Fruit fly (Drosophila melanogaster) whole organism, prepupa: ENCODE measurements around the gene nompC.

Source experiments
- Blimp-1 ChIP-seq: fragments of 200-800 bp; sonication (Bioruptor generic); optimal IDR thresholded peaks from 3 replicates; lab custom pipeline; 2017; ENCODE audit warnings: missing biosample characterization, missing genetic modification characterization, mild to moderate bottlenecking, moderate library complexity, missing genetic modification reagents
- CG10631 ChIP-seq: fragments of 200-800 bp; sonication (Bioruptor generic); optimal IDR thresholded peaks from 2 replicates; lab custom pipeline; 2016; ENCODE audit warnings: missing biosample characterization, missing genetic modification characterization
- CG11762 ChIP-seq: fragments of 200-800 bp; sonication (Bioruptor generic); optimal IDR thresholded peaks from 3 replicates; lab custom pipeline; 2016; ENCODE audit warnings: missing biosample characterization, missing genetic modification characterization; ENCODE audit not compliant: insufficient read depth
- CG11902 ChIP-seq: fragments of 200-800 bp; sonication (Bioruptor generic); optimal IDR thresholded peaks from 3 replicates; lab custom pipeline; 2016; ENCODE audit warnings: missing biosample characterization, missing genetic modification characterization
- CG1621 ChIP-seq: fragments of 200-800 bp; sonication (Bioruptor generic); optimal IDR thresholded peaks from 3 replicates; lab custom pipeline; 2018; ENCODE audit warnings: missing biosample characterization, mild to moderate bottlenecking, missing genetic modification characterization
- CG16779 ChIP-seq: fragments of 200-800 bp; sonication (Bioruptor generic); optimal IDR thresholded peaks from 3 replicates; lab custom pipeline; 2017; ENCODE audit warnings: missing biosample characterization, mild to moderate bottlenecking, missing genetic modification characterization
- CG31627 ChIP-seq: fragments of 200-800 bp; sonication (Bioruptor generic); optimal IDR thresholded peaks from 3 replicates; lab custom pipeline; 2016; ENCODE audit warnings: missing biosample characterization, missing genetic modification characterization
- CG32006 ChIP-seq: fragments of 200-800 bp; sonication (Bioruptor generic); optimal IDR thresholded peaks from 3 replicates; lab custom pipeline; 2017; ENCODE audit warnings: missing biosample characterization, mild to moderate bottlenecking, missing genetic modification characterization
- CG34406 ChIP-seq: fragments of 200-800 bp; sonication (Bioruptor generic); optimal IDR thresholded peaks from 3 replicates; lab custom pipeline; 2016; ENCODE audit warnings: missing biosample characterization, missing genetic modification characterization
- CG4318 ChIP-seq: fragments of 200-800 bp; sonication (Bioruptor generic); optimal IDR thresholded peaks from 3 replicates; lab custom pipeline; 2017; ENCODE audit warnings: missing biosample characterization, mild to moderate bottlenecking, missing genetic modification characterization
- CG6163 ChIP-seq: fragments of 200-800 bp; sonication (Bioruptor generic); IDR thresholded peaks from 3 replicates; pipeline ENCODE4 v1.3.6; 2022; ENCODE audit warnings: missing biosample characterization, missing genetic modification characterization
- CG6276 ChIP-seq: fragments of 200-800 bp; sonication (Bioruptor generic); optimal IDR thresholded peaks from 2 replicates; lab custom pipeline; 2017; ENCODE audit warnings: missing biosample characterization, mild to moderate bottlenecking, missing genetic modification characterization
- CG6792 ChIP-seq: fragments of 200-800 bp; sonication (Bioruptor generic); optimal IDR thresholded peaks from 3 replicates; lab custom pipeline; 2016; ENCODE audit warnings: missing biosample characterization, missing genetic modification characterization
- CG6808 ChIP-seq: fragments of 200-800 bp; sonication (Bioruptor generic); optimal IDR thresholded peaks from 3 replicates; lab custom pipeline; 2017; ENCODE audit warnings: missing biosample characterization, missing genetic modification characterization, mild to moderate bottlenecking, moderate library complexity, missing genetic modification reagents
- CG7368 ChIP-seq: fragments of 200-800 bp; sonication (Bioruptor generic); optimal IDR thresholded peaks from 3 replicates; lab custom pipeline; 2016; ENCODE audit warnings: missing biosample characterization, missing genetic modification characterization
- CG8119 ChIP-seq: fragments of 200-800 bp; sonication (Bioruptor generic); IDR thresholded peaks from 3 replicates; pipeline ENCODE4 v1.3.6; 2022; ENCODE audit warnings: missing biosample characterization, missing genetic modification characterization
- CG8319 ChIP-seq: fragments of 200-800 bp; sonication (Bioruptor generic); optimal IDR thresholded peaks from 3 replicates; lab custom pipeline; 2016; ENCODE audit warnings: missing biosample characterization, missing genetic modification characterization
- CG8632 ChIP-seq: fragments of 200-800 bp; sonication (Bioruptor generic); optimal IDR thresholded peaks from 3 replicates; lab custom pipeline; 2016; ENCODE audit warnings: missing biosample characterization, missing genetic modification characterization
- Eip78C ChIP-seq: fragments of 200-800 bp; sonication (Bioruptor generic); peaks from one replicate; lab custom pipeline; 2016; ENCODE audit warnings: missing biosample characterization, missing genetic modification characterization
- Eip93F ChIP-seq: fragments of 200-800 bp; sonication (Bioruptor generic); optimal IDR thresholded peaks from 2 replicates; lab custom pipeline; 2016; ENCODE audit warnings: missing biosample characterization, mild to moderate bottlenecking, missing genetic modification characterization
- Ets21C ChIP-seq: fragments of 200-800 bp; sonication (Bioruptor generic); optimal IDR thresholded peaks from 3 replicates; lab custom pipeline; 2016; ENCODE audit warnings: missing biosample characterization, missing genetic modification characterization
- Ets96B ChIP-seq: fragments of 200-800 bp; optimal IDR thresholded peaks from 2 replicates; lab custom pipeline; 2019; ENCODE audit warnings: missing biosample characterization, mild to moderate bottlenecking, missing genetic modification characterization, moderate library complexity
- Gug ChIP-seq: fragments of 200-800 bp; sonication (Bioruptor generic); IDR thresholded peaks from 2 replicates; pipeline ENCODE4 v1.3.6; 2022; ENCODE audit warnings: missing biosample characterization, missing genetic modification characterization
- Hr38 ChIP-seq: sonication (Bioruptor generic); optimal IDR thresholded peaks from 2 replicates; lab custom pipeline; 2016; ENCODE audit warnings: missing biosample characterization, missing genetic modification characterization
- Lpt ChIP-seq: fragments of 200-800 bp; sonication (Bioruptor generic); optimal IDR thresholded peaks from 3 replicates; lab custom pipeline; 2016; ENCODE audit warnings: missing biosample characterization, missing genetic modification characterization
- Met ChIP-seq: fragments of 200-800 bp; sonication (Bioruptor generic); optimal IDR thresholded peaks from 3 replicates; lab custom pipeline; 2016; ENCODE audit warnings: missing biosample characterization, missing genetic modification characterization
- OdsH ChIP-seq: fragments of 200-800 bp; sonication (Bioruptor generic); optimal IDR thresholded peaks from 3 replicates; lab custom pipeline; 2016; ENCODE audit warnings: missing biosample characterization, missing genetic modification characterization
- Sox102F ChIP-seq: fragments of 200-800 bp; sonication (Bioruptor generic); optimal IDR thresholded peaks from 2 replicates; lab custom pipeline; 2016; ENCODE audit warnings: missing biosample characterization, mild to moderate bottlenecking, missing genetic modification characterization
- achi ChIP-seq: fragments of 200-800 bp; sonication (Bioruptor generic); optimal IDR thresholded peaks from 3 replicates; lab custom pipeline; 2016; ENCODE audit warnings: missing biosample characterization, missing genetic modification characterization
- acj6 ChIP-seq: fragments of 200-800 bp; sonication (Bioruptor generic); optimal IDR thresholded peaks from 3 replicates; lab custom pipeline; 2016; ENCODE audit warnings: missing biosample characterization, missing genetic modification characterization
- dac ChIP-seq: fragments of 200-800 bp; sonication (Bioruptor generic); optimal IDR thresholded peaks from 2 replicates; lab custom pipeline; 2017; ENCODE audit warnings: missing biosample characterization, mild to moderate bottlenecking, missing genetic modification characterization
- dsx ChIP-seq: fragments of 200-800 bp; optimal IDR thresholded peaks from 3 replicates; lab custom pipeline; 2019; ENCODE audit warnings: missing biosample characterization, mild to moderate bottlenecking, missing genetic modification characterization, moderate library complexity; ENCODE audit not compliant: poor library complexity, severe bottlenecking
- eg ChIP-seq: fragments of 200-800 bp; sonication (Bioruptor generic); IDR thresholded peaks from 3 replicates; pipeline ENCODE4 v1.3.6; 2022; ENCODE audit warnings: missing biosample characterization, missing genetic modification characterization
- esn ChIP-seq: fragments of 200-800 bp; sonication (Bioruptor generic); optimal IDR thresholded peaks from 2 replicates; lab custom pipeline; 2016; ENCODE audit warnings: missing biosample characterization, mild to moderate bottlenecking, missing genetic modification characterization, moderate library complexity
- fd59A ChIP-seq: fragments of 200-800 bp; sonication (Bioruptor generic); optimal IDR thresholded peaks from 2 replicates; lab custom pipeline; 2017; ENCODE audit warnings: missing biosample characterization, mild to moderate bottlenecking, missing genetic modification characterization, missing genetic modification reagents
- fd85E ChIP-seq: fragments of 200-800 bp; sonication (Bioruptor generic); optimal IDR thresholded peaks from 3 replicates; lab custom pipeline; 2016; ENCODE audit warnings: missing biosample characterization, missing genetic modification characterization
- lz ChIP-seq: fragments of 200-800 bp; sonication (Bioruptor generic); optimal IDR thresholded peaks from 3 replicates; lab custom pipeline; 2016; ENCODE audit warnings: missing biosample characterization, missing genetic modification characterization
- net ChIP-seq: fragments of 200-800 bp; sonication (Bioruptor generic); optimal IDR thresholded peaks from 3 replicates; lab custom pipeline; 2016; ENCODE audit warnings: missing biosample characterization, missing genetic modification characterization
- spab ChIP-seq: fragments of 200-800 bp; sonication (Bioruptor generic); optimal IDR thresholded peaks from 2 replicates; lab custom pipeline; 2017; ENCODE audit warnings: missing biosample characterization, mild to moderate bottlenecking, missing genetic modification characterization, missing genetic modification reagents
- svp ChIP-seq: fragments of 200-800 bp; sonication (Bioruptor generic); peaks from one replicate; lab custom pipeline; 2016; ENCODE audit warnings: missing biosample characterization, missing genetic modification characterization
- topi ChIP-seq: fragments of 200-800 bp; sonication (Bioruptor generic); optimal IDR thresholded peaks from 3 replicates; lab custom pipeline; 2016; ENCODE audit warnings: missing biosample characterization, missing genetic modification characterization
- vri ChIP-seq: fragments of 200-800 bp; sonication (Bioruptor generic); optimal IDR thresholded peaks from 3 replicates; lab custom pipeline; 2016; ENCODE audit warnings: missing biosample characterization, mild to moderate bottlenecking, missing genetic modification characterization

The nompC gene

dm6 chr2L:5353454-5353853, 7.5 kb downstream of the nompC start:
- TF ChIP-seq svp (GFP tag; lab: Kevin White, UChicago): no peak
- TF ChIP-seq CG6276 (GFP tag; lab: Kevin White, UChicago): no peak
- no peak for TF ChIP-seq Gug (GFP tag; lab: Robert Waterston, UW)
- no peak for TF ChIP-seq acj6
- no peak for TF ChIP-seq Sox102F (GFP tag; lab: Kevin White, UChicago)
- TF ChIP-seq CG4318: no peak
- TF ChIP-seq CG16779 (tag; lab: Kevin White, UChicago): no peak
- TF ChIP-seq CG6792 (GFP tag; lab: Kevin White, UChicago): no peak
- no peak for TF ChIP-seq fd59A (GFP tag; lab: Kevin White, UChicago)
- no peak for TF ChIP-seq Hr38 (GFP tag; lab: Kevin White, UChicago)
- TF ChIP-seq, all 60 proteins: peak for 0

- TF ChIP-seq CG34406 (GFP tag; lab: Kevin White, UChicago): no peak
These were observed 16.4 kb downstream of the nompC start for dm6 chr2L:5362351-5362750.

- no peak for TF ChIP-seq CG8119 (GFP tag; lab: Robert Waterston, UW)
- no peak for TF ChIP-seq dac (GFP tag; lab: Kevin White, UChicago)
- TF ChIP-seq fd59A (GFP tag; lab: Kevin White, UChicago): no peak
- peak; percentile 53 for TF ChIP-seq svp (GFP tag; lab: Kevin White, UChicago)
- peak; percentile 6 for TF ChIP-seq CG31627 (GFP tag; lab: Kevin White, UChicago)
- TF ChIP-seq CG4318: no peak
- TF ChIP-seq, all 60 proteins: peak for 2
These were observed 19.8 kb downstream of the nompC start for dm6 chr2L:5365841-5366240.

- TF ChIP-seq svp (GFP tag; lab: Kevin White, UChicago) (peak; percentile 36), eg (GFP tag; lab: Robert Waterston, UW) (0 out of 3 replicates have a peak, but pooled peaks have one; percentile 7), acj6 (no peak), Eip78C (peak; percentile 56)
These were observed 22.0 kb downstream of the nompC start for dm6 chr2L:5367983-5368382.

- TF ChIP-seq Eip93F (GFP tag; lab: Kevin White, UChicago) (no peak), CG6808 (GFP tag; lab: Kevin White, UChicago) (peak; percentile 79), spab (GFP tag; lab: Kevin White, UChicago) (peak; percentile 79), CG10631 (peak; percentile 63), dsx (GFP tag; lab: Kevin White, UChicago) (peak; percentile 79), CG31627 (GFP tag; lab: Kevin White, UChicago) (peak; percentile 11), CG7368 (GFP tag; lab: Kevin White, UChicago) (peak; percentile 11), vri (GFP tag; lab: Kevin White, UChicago) (no peak), fd59A (GFP tag; lab: Kevin White, UChicago) (peak; percentile 77), lz (GFP tag; lab: Kevin White, UChicago) (peak; percentile 38), CG1621 (tag; lab: Kevin White, UChicago) (peak; percentile 75), eg (GFP tag; lab: Robert Waterston, UW) (no peak), CG8632 (GFP tag; lab: Kevin White, UChicago) (peak; percentile 28), net (GFP tag; lab: Kevin White, UChicago) (peak; percentile 5), Met (peak; percentile 40), achi (GFP tag; lab: Kevin White, UChicago) (peak; percentile 48), Hr38 (GFP tag; lab: Kevin White, UChicago) (no peak), CG32006 (GFP tag; lab: Kevin White, UChicago) (peak; percentile 6), Blimp-1 (no peak), Lpt (GFP tag; lab: Kevin White, UChicago) (no peak), CG16779 (tag; lab: Kevin White, UChicago) (peak; percentile 14), OdsH (GFP tag; lab: Kevin White, UChicago) (peak; percentile 40), CG8319 (GFP tag; lab: Kevin White, UChicago) (peak; percentile 18), Eip78C (peak; percentile 87), Gug (GFP tag; lab: Robert Waterston, UW) (no peak), acj6 (peak; percentile 38), CG6163 (GFP tag; lab: Robert Waterston, UW) (peak; percentile 74), CG11762 (GFP tag; lab: Kevin White, UChicago) (peak; percentile 30), CG4318 (no peak), topi (peak; percentile 45), svp (GFP tag; lab: Kevin White, UChicago) (peak; percentile 68), Ets96B (tag; lab: Kevin White, UChicago) (peak; percentile 80), CG6276 (GFP tag; lab: Kevin White, UChicago) (no peak), Ets21C (GFP tag; lab: Kevin White, UChicago) (no peak), CG11902 (GFP tag; lab: Kevin White, UChicago) (no peak), fd85E (GFP tag; lab: Kevin White, UChicago) (no peak), esn (GFP tag; lab: Kevin White, UChicago) (peak; percentile 44)
These were observed 26.6 kb downstream of the nompC start for dm6 chr2L:5372552-5372951.
